Worm (Caenorhabditis elegans) whole organism, midembryonic: Measurements from ENCODE around the gene D1044.1.

Experiments used
- T22C8.4 ChIP-seq: fragments of 200-800 bp; sonication (Bioruptor generic); IDR thresholded peaks from 2 replicates; pipeline ENCODE4 v1.3.6; 2022; ENCODE audit warnings: missing genetic modification characterization, missing compliant biosample characterization
- cog-1 ChIP-seq: sonication (generic microtip); optimal IDR thresholded peaks from 2 replicates; lab custom pipeline; 2016; ENCODE audit warnings: missing genetic modification characterization, missing compliant biosample characterization
- flt-1 ChIP-seq: fragments of 200-800 bp; sonication (Bioruptor generic); IDR thresholded peaks from 2 replicates; pipeline ENCODE4 v1.3.6; 2022; ENCODE audit warnings: missing genetic modification characterization, missing compliant biosample characterization
- med-1 ChIP-seq: sonication (generic microtip); optimal IDR thresholded peaks from 2 replicates; lab custom pipeline; 2017; ENCODE audit warnings: missing genetic modification characterization, mild to moderate bottlenecking, missing compliant biosample characterization, antibody characterized with exemption, missing genetic modification reagents; ENCODE audit not compliant: insufficient read depth
- ztf-23 ChIP-seq: fragments of 200-800 bp; sonication (Bioruptor generic); IDR thresholded peaks from 2 replicates; pipeline ENCODE4 v1.3.6; 2022; ENCODE audit warnings: missing genetic modification reagents, missing genetic modification characterization, missing compliant biosample characterization

DNA sequence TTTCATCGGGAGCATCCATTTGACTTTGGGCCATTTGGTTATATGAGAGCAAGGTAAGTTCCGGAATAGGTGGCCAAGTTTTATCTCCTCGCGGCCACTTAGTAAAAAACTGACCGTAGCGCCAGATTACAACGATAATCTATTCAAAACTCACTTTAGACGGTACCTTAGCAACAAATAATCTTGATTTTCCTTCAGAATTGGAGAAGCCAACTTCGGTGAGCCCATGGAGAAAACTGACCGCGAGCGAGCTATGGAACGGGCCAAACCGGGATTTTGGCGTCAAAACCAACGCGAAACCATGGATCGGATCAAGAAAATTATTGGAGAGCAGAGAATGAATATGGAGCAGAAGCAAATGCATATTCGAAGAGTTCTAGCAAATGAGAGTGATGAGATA lies 41.6 kb downstream of the D1044.1 start:
- TF ChIP-seq cog-1 = no peak
- TF ChIP-seq med-1 (GFP tag; lab: Kevin White, UChicago) = no peak
- TF ChIP-seq ztf-23 (GFP tag; lab: Robert Waterston, UW) = no peak
- TF ChIP-seq T22C8.4 = no peak
- no peak for TF ChIP-seq flt-1 (GFP tag; lab: Robert Waterston, UW)
